Fruit fly (Drosophila melanogaster): ENCODE measurements around the gene Acp76A.

- TF ChIP-seq CG9948 (tag; optimal IDR thresholded peaks at IDR 0.05) (no peak), CG15710 (tag; optimal IDR thresholded peaks at IDR 0.05) (no peak), CG34367 (tag; optimal IDR thresholded peaks at IDR 0.05) (no peak), gl (tag; optimal IDR thresholded peaks at IDR 0.05) (no peak), D1 (tag; optimal IDR thresholded peaks at IDR 0.05) (no peak), Snoo (tag; optimal IDR thresholded peaks at IDR 0.05) (no peak), CG8301 (tag; optimal IDR thresholded peaks at IDR 0.05) (no peak), EcR (GFP tag; optimal IDR thresholded peaks at IDR 0.05) (peak; percentile 86), CG17806 (tag; optimal IDR thresholded peaks at IDR 0.05) (no peak), CG4496 (GFP tag; IDR thresholded peaks at IDR 0.05) (0 out of 3 replicates have a peak, but pooled peaks have one; percentile 31), CG8159 (tag; optimal IDR thresholded peaks at IDR 0.05) (no peak), CG12605 (GFP tag; IDR thresholded peaks at IDR 0.05) (0 out of 2 replicates have a peak, but pooled peaks have one; percentile 14), CG10348 (GFP tag; IDR thresholded peaks at IDR 0.05) (no peak), Pif1B (GFP tag; optimal IDR thresholded peaks at IDR 0.05) (no peak)
Measured at dm6 chr3L:19073029-19073908, 21.4 kb upstream of the Acp76A start.

All from whole organism, pupa.